Fruit fly (Drosophila melanogaster): ENCODE results near the gene CycG.

Gene CycG

dm6 chr3R:31559781-31560180 lies 52.7 kb downstream of the CycG start:
- no peak for TF ChIP-seq insv (optimal IDR thresholded peaks at IDR 0.05)
- TF ChIP-seq ttk (optimal IDR thresholded peaks at IDR 0.05): no peak
- TF ChIP-seq h (optimal IDR thresholded peaks at IDR 0.05): no peak
- no peak for TF ChIP-seq Myc (optimal IDR thresholded peaks at IDR 0.05)

- no peak for TF ChIP-seq insv (optimal IDR thresholded peaks at IDR 0.05)
- no peak for TF ChIP-seq Myc (optimal IDR thresholded peaks at IDR 0.05)
- TF ChIP-seq psq (optimal IDR thresholded peaks at IDR 0.05): no peak
- no peak for TF ChIP-seq Sin3A (optimal IDR thresholded peaks at IDR 0.05)
- no peak for TF ChIP-seq h (optimal IDR thresholded peaks at IDR 0.05)
- TF ChIP-seq ttk (optimal IDR thresholded peaks at IDR 0.05): no peak
Measured at dm6 chr3R:31558720-31559280, 53.7 kb downstream of the CycG start.

- TF ChIP-seq Myc (optimal IDR thresholded peaks at IDR 0.05) (no peak), ttk (optimal IDR thresholded peaks at IDR 0.05) (no peak), Sin3A (optimal IDR thresholded peaks at IDR 0.05) (no peak), h (optimal IDR thresholded peaks at IDR 0.05) (no peak), insv (optimal IDR thresholded peaks at IDR 0.05) (no peak), psq (optimal IDR thresholded peaks at IDR 0.05) (no peak)
Measured at dm6 chr3R:31550910-31551309, 61.6 kb downstream of the CycG start.

- no peak for TF ChIP-seq ttk (optimal IDR thresholded peaks at IDR 0.05)
- no peak for TF ChIP-seq insv (optimal IDR thresholded peaks at IDR 0.05)
Measured at dm6 chr3R:31548766-31549510, 63.5 kb downstream of the CycG start.

Data from Kc167 (cell line).